Worm (Caenorhabditis elegans) whole organism, early embryonic: ENCODE measurements around the gene mppb-1.

ENCODE experiments used
- B0310.2 ChIP-seq: sonication (generic microtip); optimal IDR thresholded peaks from 2 replicates; lab custom pipeline; 2016; ENCODE audit warnings: mild to moderate bottlenecking, missing genetic modification characterization, missing compliant biosample characterization
- aly-1 ChIP-seq: sonication (generic microtip); optimal IDR thresholded peaks from 2 replicates; lab custom pipeline; 2016; ENCODE audit warnings: missing genetic modification characterization, missing compliant biosample characterization
- ama-1 ChIP-seq: fragments of 150-350 bp; optimal IDR thresholded peaks from 2 replicates; lab custom pipeline; 2014
- ceh-13 ChIP-seq: fragments of 200-800 bp; sonication (Bioruptor generic); optimal IDR thresholded peaks from 2 replicates; lab custom pipeline; 2018; ENCODE audit warnings: mild to moderate bottlenecking, missing genetic modification characterization, missing compliant biosample characterization
- ceh-36 ChIP-seq: sonication (generic microtip); optimal IDR thresholded peaks from 2 replicates; lab custom pipeline; 2016; ENCODE audit warnings: missing genetic modification characterization, inconsistent platforms, missing compliant biosample characterization
- ets-7 ChIP-seq: sonication (generic microtip); optimal IDR thresholded peaks from 2 replicates; lab custom pipeline; 2016; ENCODE audit warnings: missing genotype, missing genetic modification characterization, missing compliant biosample characterization
- flt-1 ChIP-seq: fragments of 200-800 bp; sonication (Bioruptor generic); IDR thresholded peaks from 2 replicates; pipeline ENCODE4 v1.3.6; 2022; ENCODE audit warnings: missing genetic modification characterization, missing compliant biosample characterization
- hmbx-1 ChIP-seq: sonication (generic microtip); optimal IDR thresholded peaks from 2 replicates; lab custom pipeline; 2016; ENCODE audit warnings: mild to moderate bottlenecking, missing genetic modification characterization, missing compliant biosample characterization
- hmg-4 ChIP-seq: fragments of 200-800 bp; sonication (Bioruptor generic); optimal IDR thresholded peaks from 2 replicates; lab custom pipeline; 2018; ENCODE audit warnings: mild to moderate bottlenecking, missing genetic modification characterization, missing compliant biosample characterization
- pes-1 ChIP-seq: fragments of 200-800 bp; sonication (Bioruptor generic); IDR thresholded peaks from 2 replicates; pipeline ENCODE4 v1.3.6; 2022; ENCODE audit warnings: missing genetic modification reagents, missing genetic modification characterization, missing compliant biosample characterization
- scrt-1 ChIP-seq: fragments of 200-800 bp; sonication (Bioruptor generic); IDR thresholded peaks from 2 replicates; pipeline ENCODE4 v1.3.6; 2022; ENCODE audit warnings: missing genetic modification characterization, missing compliant biosample characterization
- sea-1 ChIP-seq: fragments of 200-800 bp; sonication (Bioruptor generic); conservative IDR thresholded peaks from 2 replicates; pipeline ENCODE4 v1.3.6; 2022; ENCODE audit warnings: missing genetic modification characterization, missing compliant biosample characterization
- tbx-11 ChIP-seq: fragments of 200-800 bp; sonication (Bioruptor generic); IDR thresholded peaks from 2 replicates; pipeline ENCODE4 v1.3.6; 2022; ENCODE audit warnings: missing genetic modification characterization, missing compliant biosample characterization
- tbx-37 ChIP-seq: fragments of 200-800 bp; sonication (Bioruptor generic); conservative IDR thresholded peaks from 2 replicates; pipeline ENCODE4 v1.3.6; 2022; ENCODE audit warnings: missing genetic modification reagents, missing genetic modification characterization, missing compliant biosample characterization
- tra-4 ChIP-seq: sonication (generic microtip); optimal IDR thresholded peaks from 2 replicates; lab custom pipeline; 2017; ENCODE audit warnings: missing genetic modification characterization, missing compliant biosample characterization

mppb-1 gene

ce11 chrIV:9118792-9119191, 44.3 kb downstream of the mppb-1 start, which contains the start of gene nrfl-1:
TSS of gene nrfl-1 (plus strand) at chrIV:9119092.
- no peak for TF ChIP-seq flt-1 (GFP tag; lab: Robert Waterston, UW)
- TF ChIP-seq tra-4 = no peak
- TF ChIP-seq hmg-4 (GFP tag; lab: Kevin White, UChicago) = no peak
- no peak for TF ChIP-seq pes-1 (GFP tag; lab: Robert Waterston, UW)
- no peak for TF ChIP-seq sea-1 (GFP tag; lab: Robert Waterston, UW)
- TF ChIP-seq tbx-37 = no peak
- TF ChIP-seq ets-7 (tag; lab: Kevin White, UChicago) = no peak
- TF ChIP-seq B0310.2 (tag; lab: Kevin White, UChicago) = no peak
- no peak for TF ChIP-seq ceh-36 (tag; lab: Kevin White, UChicago)

DNA sequence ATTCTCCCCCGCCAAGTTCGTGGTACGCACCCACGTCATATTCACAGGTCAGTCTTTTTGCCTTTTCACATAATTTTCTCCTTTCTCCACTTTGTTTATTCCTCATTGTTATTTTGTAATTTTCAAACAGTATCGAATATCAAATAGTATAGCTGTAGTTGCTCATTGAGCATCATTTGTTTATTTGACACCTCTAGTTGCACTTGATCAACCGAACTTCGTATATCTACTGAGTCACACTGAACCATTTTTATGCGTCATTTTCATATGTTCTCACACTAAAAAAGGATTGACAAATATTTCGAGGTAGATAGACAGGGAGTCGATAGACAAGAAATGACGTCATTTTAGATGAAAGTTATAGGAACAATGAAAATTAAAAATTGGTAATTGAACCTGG, 45.7 kb downstream of the mppb-1 start:
- TF ChIP-seq tra-4 (no peak), tbx-11 (GFP tag; lab: Robert Waterston, UW) (no peak), aly-1 (tag; lab: Kevin White, UChicago) (no peak)

DNA sequence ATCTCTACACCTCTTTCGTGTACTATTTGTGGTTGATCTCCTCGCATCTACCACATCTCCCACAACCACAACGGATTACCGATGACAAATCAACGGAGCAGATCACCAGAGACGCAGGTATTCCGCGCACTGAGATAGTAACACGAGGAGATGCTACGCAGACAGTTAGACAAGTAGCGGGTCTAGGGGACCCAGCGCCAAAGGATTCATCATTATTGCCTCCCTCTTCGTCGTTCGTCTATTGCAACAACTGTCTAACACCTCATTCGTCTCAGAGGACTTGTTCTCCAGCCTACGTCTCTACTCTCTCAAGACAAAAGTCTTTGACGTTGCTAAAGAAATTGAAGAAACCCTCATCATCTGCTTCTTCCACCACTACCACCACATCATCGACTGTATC, 47.1 kb downstream of the mppb-1 start:
- no peak for TF ChIP-seq pes-1 (GFP tag; lab: Robert Waterston, UW)
- TF ChIP-seq hmbx-1 = no peak
- TF ChIP-seq ets-7 (tag; lab: Kevin White, UChicago) = no peak
- no peak for TF ChIP-seq scrt-1 (GFP tag; lab: Robert Waterston, UW)
- no peak for TF ChIP-seq tbx-37
- TF ChIP-seq ceh-13 (GFP tag; lab: Kevin White, UChicago) = no peak
- no peak for TF ChIP-seq ama-1 (lab: Kevin White, UChicago)
- no peak for TF ChIP-seq hmg-4 (GFP tag; lab: Kevin White, UChicago)
